Worm (Caenorhabditis elegans): Measurements from ENCODE around the gene nduf-2.2.

nduf-2.2 gene

ce11 chrIII:6476380-6476779 lies 11.4 kb downstream of the nduf-2.2 start:
- TF ChIP-seq somi-1 (GFP tag; optimal IDR thresholded peaks at IDR 0.05) (no peak), hlh-26 (GFP tag; conservative IDR thresholded peaks at IDR 0.05) (no peak), hlh-12 (tag; optimal IDR thresholded peaks at IDR 0.05) (no peak), ztf-28 (GFP tag; IDR thresholded peaks at IDR 0.05) (no peak), let-607 (tag; optimal IDR thresholded peaks at IDR 0.05) (no peak), hmg-20 (GFP tag; IDR thresholded peaks at IDR 0.05) (no peak), mes-4 (tag; optimal IDR thresholded peaks at IDR 0.05) (no peak), Y67H2A.10 (GFP tag; conservative IDR thresholded peaks at IDR 0.05) (no peak), F52B5.7 (tag; optimal IDR thresholded peaks at IDR 0.05) (no peak)

- TF ChIP-seq Y53F4B.3 (GFP tag; IDR thresholded peaks at IDR 0.05) (no peak), gei-17 (GFP tag; optimal IDR thresholded peaks at IDR 0.05) (no peak), aptf-2 (GFP tag; conservative IDR thresholded peaks at IDR 0.05) (no peak), snpc-1.1 (tag; optimal IDR thresholded peaks at IDR 0.05; ENCODE audit: insufficient read depth) (no peak), Y53G8AR.9 (GFP tag; conservative IDR thresholded peaks at IDR 0.05) (no peak), F52B5.7 (tag; optimal IDR thresholded peaks at IDR 0.05) (no peak), mxl-1 (tag; optimal IDR thresholded peaks at IDR 0.05) (no peak), bed-2 (GFP tag; IDR thresholded peaks at IDR 0.05) (no peak), T26A5.8 (tag; optimal IDR thresholded peaks at IDR 0.05) (no peak), F23B12.7 (tag; optimal IDR thresholded peaks at IDR 0.05; ENCODE audit: insufficient read depth) (no peak), somi-1 (GFP tag; optimal IDR thresholded peaks at IDR 0.05) (no peak), ceh-79 (tag; optimal IDR thresholded peaks at IDR 0.05) (no peak), unc-62 (GFP tag; optimal IDR thresholded peaks at IDR 0.05) (no peak), ceh-100 (GFP tag; IDR thresholded peaks at IDR 0.05) (no peak), C06A6.2 (GFP tag; conservative IDR thresholded peaks at IDR 0.05) (no peak), ceh-91 (GFP tag; IDR thresholded peaks at IDR 0.05) (no peak), snpc-1.3 (tag; optimal IDR thresholded peaks at IDR 0.05; ENCODE audit: insufficient read depth) (no peak)
Measured at ce11 chrIII:6478256-6479004, 13.4 kb downstream of the nduf-2.2 start, which contains the start of gene zip-8. Gene zip-8 (plus strand): TSS chrIII:6478955.

ce11 chrIII:6479439-6479838 lies 14.4 kb downstream of the nduf-2.2 start:
- no peak for TF ChIP-seq akir-1 (GFP tag; optimal IDR thresholded peaks at IDR 0.05)
- no peak for TF ChIP-seq rec-8 (tag; optimal IDR thresholded peaks at IDR 0.05)
- TF ChIP-seq mcd-1 (GFP tag; IDR thresholded peaks at IDR 0.05): no peak
- TF ChIP-seq let-526 (GFP tag; IDR thresholded peaks at IDR 0.05): no peak
- TF ChIP-seq ceh-91 (GFP tag; IDR thresholded peaks at IDR 0.05): no peak
- no peak for TF ChIP-seq ets-4 (GFP tag; optimal IDR thresholded peaks at IDR 0.05)
- no peak for TF ChIP-seq aptf-2 (GFP tag; conservative IDR thresholded peaks at IDR 0.05)
- TF ChIP-seq Y95B8A.8 (GFP tag; IDR thresholded peaks at IDR 0.05): no peak
- TF ChIP-seq nfyb-1 (GFP tag; IDR thresholded peaks at IDR 0.05): no peak
- no peak for TF ChIP-seq Y53F4B.3 (GFP tag; IDR thresholded peaks at IDR 0.05)
- TF ChIP-seq ztf-26 (tag; optimal IDR thresholded peaks at IDR 0.05): no peak
- TF ChIP-seq chd-7 (tag; optimal IDR thresholded peaks at IDR 0.05): no peak
- TF ChIP-seq T07F8.4 (tag; optimal IDR thresholded peaks at IDR 0.05): no peak
- TF ChIP-seq F22D6.2 (tag; optimal IDR thresholded peaks at IDR 0.05): no peak
- no peak for TF ChIP-seq F57A8.1 (GFP tag; optimal IDR thresholded peaks at IDR 0.05)
- no peak for TF ChIP-seq nhr-120 (GFP tag; IDR thresholded peaks at IDR 0.05)
- no peak for TF ChIP-seq lsl-1 (GFP tag; optimal IDR thresholded peaks at IDR 0.05)
- no peak for TF ChIP-seq ztf-25 (GFP tag; IDR thresholded peaks at IDR 0.05)

All from whole organism, young adult.